Worm (Caenorhabditis elegans): ENCODE results near the gene clec-55.

DNA sequence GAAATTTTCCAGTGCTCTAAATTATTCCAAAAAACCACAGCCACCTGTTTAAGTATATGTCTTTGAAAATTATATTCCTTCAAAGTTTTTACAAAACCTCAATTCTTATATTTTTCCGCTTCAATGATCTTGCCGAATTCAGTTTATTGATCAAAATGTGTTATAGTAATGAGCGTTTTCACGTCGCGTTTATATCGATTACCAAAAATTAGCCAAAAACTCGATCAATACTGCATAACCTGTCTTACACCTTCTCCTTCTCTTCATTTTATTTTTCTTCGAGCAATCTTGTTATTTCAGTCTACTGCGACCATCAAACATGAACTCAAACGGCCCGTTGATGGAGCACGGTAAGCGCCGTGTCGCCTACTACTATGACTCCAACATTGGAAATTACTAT is 46.0 kb downstream of the clec-55 start, which contains the start of gene hda-1:
- TF ChIP-seq ceh-82 (tag; optimal IDR thresholded peaks at IDR 0.05) (no peak), nhr-237 (tag; optimal IDR thresholded peaks at IDR 0.05) (no peak)

All from whole organism, L4 larva.